Worm (Caenorhabditis elegans) whole organism, L4 larva: Measurements from ENCODE around the gene mrps-31.

Source experiments
- aha-1 ChIP-seq: fragments of 150-350 bp; peaks from one replicate; lab custom pipeline; 2014; ENCODE audit warnings: missing biosample characterization, missing genetic modification characterization
- daf-16 ChIP-seq, 3 experiments: sonication (generic microtip); optimal IDR thresholded peaks; 2 replicates each; lab custom pipeline; 2016 to 2017; ENCODE audit warnings: missing genetic modification characterization in 3 of 3, missing genetic modification reagents in 3 of 3, mild to moderate bottlenecking in 2 of 3, missing compliant biosample characterization in 2 of 3, missing biosample characterization in 1 of 3, moderate library complexity in 1 of 3

ce11 chrIII:3652964-3653363 lies 22.8 kb upstream of the mrps-31 start:
- peak; percentile 3 for TF ChIP-seq aha-1 (tag; lab: Kevin White, UChicago)
- no peak for TF ChIP-seq daf-16 (GFP tag; optimal IDR thresholded peaks at IDR 0.05; lab: Kevin White, UChicago)
- no peak for TF ChIP-seq daf-16 (tag; optimal IDR thresholded peaks at IDR 0.05; lab: Kevin White, UChicago)
